Fruit fly (Drosophila melanogaster): Measurements from ENCODE around the gene CG15169.

Gene CG15169

dm6 chr2L:18944175-18945012 lies 46.4 kb upstream of the CG15169 start (continued):
- TF ChIP-seq ewg (GFP tag; optimal IDR thresholded peaks at IDR 0.05): no peak
- no peak for TF ChIP-seq unc-4 (GFP tag; IDR thresholded peaks at IDR 0.05; ENCODE audit: partially characterized antibody)
- TF ChIP-seq Fer3 (tag; optimal IDR thresholded peaks at IDR 0.05): no peak
- TF ChIP-seq Hmr (GFP tag; optimal IDR thresholded peaks at IDR 0.05): peak; percentile 79
- TF ChIP-seq Dp (GFP tag; optimal IDR thresholded peaks at IDR 0.05): peak; percentile 96
- no peak for TF ChIP-seq gce (GFP tag; IDR thresholded peaks at IDR 0.05)
- TF ChIP-seq CoRest (tag; optimal IDR thresholded peaks at IDR 0.05): peak; percentile 52
- no peak for TF ChIP-seq ken (GFP tag; IDR thresholded peaks at IDR 0.05)
- TF ChIP-seq Myb (GFP tag; optimal IDR thresholded peaks at IDR 0.05): no peak
- TF ChIP-seq ERR (GFP tag; optimal IDR thresholded peaks at IDR 0.05): peak; percentile 18
- TF ChIP-seq toy (GFP tag; IDR thresholded peaks at IDR 0.05): no peak
- no peak for TF ChIP-seq CG5953 (GFP tag; IDR thresholded peaks at IDR 0.05)
- TF ChIP-seq sna (GFP tag; IDR thresholded peaks at IDR 0.05; ENCODE audit: partially characterized antibody): no peak
- no peak for TF ChIP-seq CG14860 (GFP tag; IDR thresholded peaks at IDR 0.05; ENCODE audit: partially characterized antibody)
- TF ChIP-seq CG12942 (GFP tag; optimal IDR thresholded peaks at IDR 0.05): no peak
- no peak for TF ChIP-seq CG9215 (GFP tag; IDR thresholded peaks at IDR 0.05)
- no peak for TF ChIP-seq CG12219 (GFP tag; optimal IDR thresholded peaks at IDR 0.05)
- no peak for TF ChIP-seq zfh1 (GFP tag; IDR thresholded peaks at IDR 0.05)
- TF ChIP-seq CG17568 (GFP tag; optimal IDR thresholded peaks at IDR 0.05): peak; percentile 14
- no peak for TF ChIP-seq dpn (GFP tag; optimal IDR thresholded peaks at IDR 0.05)
- no peak for TF ChIP-seq cad (GFP tag; optimal IDR thresholded peaks at IDR 0.05)
- TF ChIP-seq Side (GFP tag; optimal IDR thresholded peaks at IDR 0.05): no peak
- no peak for TF ChIP-seq CG14710 (tag; optimal IDR thresholded peaks at IDR 0.05)
- TF ChIP-seq Dbx (GFP tag; IDR thresholded peaks at IDR 0.05): no peak
- peak; percentile 67 for TF ChIP-seq CG5180 (GFP tag; optimal IDR thresholded peaks at IDR 0.05)
- TF ChIP-seq dimm (GFP tag; IDR thresholded peaks at IDR 0.05): no peak
- no peak for TF ChIP-seq CG17385 (GFP tag; optimal IDR thresholded peaks at IDR 0.05)
- TF ChIP-seq sob (GFP tag; IDR thresholded peaks at IDR 0.05): no peak
- TF ChIP-seq CG3407 (GFP tag; optimal IDR thresholded peaks at IDR 0.05): peak; percentile 15
- peak; percentile 52 for TF ChIP-seq Hand (GFP tag; optimal IDR thresholded peaks at IDR 0.05)
- peak; percentile 24 for TF ChIP-seq cwo (GFP tag; optimal IDR thresholded peaks at IDR 0.05)
- no peak for TF ChIP-seq esg (GFP tag; conservative IDR thresholded peaks at IDR 0.05)
- peak; percentile 43 for TF ChIP-seq B-H2 (GFP tag; optimal IDR thresholded peaks at IDR 0.05)
- TF ChIP-seq CG10654 (GFP tag; optimal IDR thresholded peaks at IDR 0.05): no peak
- TF ChIP-seq bbx (GFP tag; IDR thresholded peaks at IDR 0.05; ENCODE audit: partially characterized antibody): no peak
- TF ChIP-seq CG15696 (tag; optimal IDR thresholded peaks at IDR 0.05): no peak
- no peak for TF ChIP-seq hbn (GFP tag; IDR thresholded peaks at IDR 0.05; ENCODE audit: partially characterized antibody)
- no peak for TF ChIP-seq HLH54F (GFP tag; optimal IDR thresholded peaks at IDR 0.05)
- no peak for TF ChIP-seq CG3726 (GFP tag; IDR thresholded peaks at IDR 0.05)
- TF ChIP-seq CG7745 (tag; optimal IDR thresholded peaks at IDR 0.05): peak; percentile 87
- peak; percentile 4 for TF ChIP-seq odd (GFP tag; optimal IDR thresholded peaks at IDR 0.05)
- TF ChIP-seq pb (GFP tag; optimal IDR thresholded peaks at IDR 0.05): no peak
- peak; percentile 8 for TF ChIP-seq psq (GFP tag; optimal IDR thresholded peaks at IDR 0.05)
- TF ChIP-seq NC2α (GFP tag; optimal IDR thresholded peaks at IDR 0.05): no peak
- TF ChIP-seq Poxn (GFP tag; IDR thresholded peaks at IDR 0.05): no peak
- TF ChIP-seq HHEX (GFP tag; optimal IDR thresholded peaks at IDR 0.05): peak; percentile 3
- no peak for TF ChIP-seq ssp (GFP tag; IDR thresholded peaks at IDR 0.05)
- TF ChIP-seq mirr (GFP tag; optimal IDR thresholded peaks at IDR 0.05): peak; percentile 34
- no peak for TF ChIP-seq bowl (GFP tag; IDR thresholded peaks at IDR 0.05)

Data from whole organism, embryonic.